Fruit fly (Drosophila melanogaster): ENCODE data around the gene Sytalpha.

The Sytalpha gene

dm6 chr2L:17591960-17592359 lies at the start of gene Sytalpha, which contains the start of gene CG6870:
Gene Sytalpha, plus strand, starts transcription at chr2L:17592260.
Gene CG6870, minus strand, starts transcription at chr2L:17592299.
- no peak for TF ChIP-seq dmrt93B (GFP tag; optimal IDR thresholded peaks at IDR 0.05)
- no peak for TF ChIP-seq Hnf4 (GFP tag; optimal IDR thresholded peaks at IDR 0.05)
- no peak for TF ChIP-seq Rel (GFP tag; optimal IDR thresholded peaks at IDR 0.05)
- TF ChIP-seq Rel (tag; optimal IDR thresholded peaks at IDR 0.05), result no peak
- no peak for TF ChIP-seq Vsx2 (GFP tag; optimal IDR thresholded peaks at IDR 0.05; ENCODE audit: partially characterized antibody)
- no peak for TF ChIP-seq foxo (GFP tag; optimal IDR thresholded peaks at IDR 0.05)
- no peak for TF ChIP-seq sage (GFP tag; optimal IDR thresholded peaks at IDR 0.05)
- TF ChIP-seq lola (GFP tag; optimal IDR thresholded peaks at IDR 0.05), result no peak
- no peak for TF ChIP-seq ey (GFP tag; optimal IDR thresholded peaks at IDR 0.05)
- TF ChIP-seq CG9705 (GFP tag; optimal IDR thresholded peaks at IDR 0.05), result no peak
- TF ChIP-seq usp (GFP tag; optimal IDR thresholded peaks at IDR 0.05), result no peak
- TF ChIP-seq Hr83 (GFP tag; optimal IDR thresholded peaks at IDR 0.05; ENCODE audit: poor library complexity, severe bottlenecking), result no peak
- TF ChIP-seq HLH106 (tag; optimal IDR thresholded peaks at IDR 0.05), result no peak
- TF ChIP-seq Myc (optimal IDR thresholded peaks at IDR 0.05), result no peak
- no peak for TF ChIP-seq Dfd (GFP tag; optimal IDR thresholded peaks at IDR 0.05)
- no peak for TF ChIP-seq Mio (GFP tag; optimal IDR thresholded peaks at IDR 0.05)
- TF ChIP-seq rgr (GFP tag; optimal IDR thresholded peaks at IDR 0.05), result no peak
- TF ChIP-seq Sp1 (GFP tag; optimal IDR thresholded peaks at IDR 0.05), result no peak
- no peak for TF ChIP-seq GATAd (GFP tag; optimal IDR thresholded peaks at IDR 0.05)
- no peak for TF ChIP-seq dl (GFP tag; optimal IDR thresholded peaks at IDR 0.05; ENCODE audit: insufficient read depth in 1 of 2, partially characterized antibody in 2 of 2)
- no peak for TF ChIP-seq woc (GFP tag; optimal IDR thresholded peaks at IDR 0.05)

dm6 chr2L:17542661-17543278 lies 49.3 kb upstream of the Sytalpha start:
- no peak for TF ChIP-seq Hnf4 (GFP tag; optimal IDR thresholded peaks at IDR 0.05)
- no peak for TF ChIP-seq foxo (GFP tag; optimal IDR thresholded peaks at IDR 0.05)
- no peak for TF ChIP-seq Rel (GFP tag; optimal IDR thresholded peaks at IDR 0.05)
- no peak for TF ChIP-seq Rel (tag; optimal IDR thresholded peaks at IDR 0.05)
- no peak for TF ChIP-seq Vsx2 (GFP tag; optimal IDR thresholded peaks at IDR 0.05; ENCODE audit: partially characterized antibody)
- TF ChIP-seq GATAd (GFP tag; optimal IDR thresholded peaks at IDR 0.05), result no peak
- TF ChIP-seq sage (GFP tag; optimal IDR thresholded peaks at IDR 0.05), result no peak
- TF ChIP-seq CG9705 (GFP tag; optimal IDR thresholded peaks at IDR 0.05), result no peak
- TF ChIP-seq tai (GFP tag; optimal IDR thresholded peaks at IDR 0.05), result no peak
- no peak for TF ChIP-seq Dif (GFP tag; optimal IDR thresholded peaks at IDR 0.05; ENCODE audit: partially characterized antibody)
- TF ChIP-seq HLH106 (tag; optimal IDR thresholded peaks at IDR 0.05), result no peak

dm6 chr2L:17555665-17556064 lies 36.4 kb upstream of the Sytalpha start, which contains the start of gene CG7094:
Gene CG7094, minus strand, starts transcription at chr2L:17555765.
- no peak for TF ChIP-seq tai (GFP tag; optimal IDR thresholded peaks at IDR 0.05)

dm6 chr2L:17558111-17558773 lies 33.8 kb upstream of the Sytalpha start:
- TF ChIP-seq CG9705 (GFP tag; optimal IDR thresholded peaks at IDR 0.05) (no peak), h (GFP tag; optimal IDR thresholded peaks at IDR 0.05) (no peak), brk (GFP tag; optimal IDR thresholded peaks at IDR 0.05) (no peak), lola (GFP tag; optimal IDR thresholded peaks at IDR 0.05) (no peak), HLH106 (tag; optimal IDR thresholded peaks at IDR 0.05) (peak; percentile 13), Sp1 (GFP tag; optimal IDR thresholded peaks at IDR 0.05) (peak; percentile 33)

dm6 chr2L:17559275-17559674 lies 32.8 kb upstream of the Sytalpha start:
- TF ChIP-seq jim (GFP tag; optimal IDR thresholded peaks at IDR 0.05), result no peak
- peak; percentile 18 for TF ChIP-seq Dfd (GFP tag; optimal IDR thresholded peaks at IDR 0.05)
- TF ChIP-seq Sp1 (GFP tag; optimal IDR thresholded peaks at IDR 0.05), result no peak
- no peak for TF ChIP-seq HLH106 (tag; optimal IDR thresholded peaks at IDR 0.05)
- no peak for TF ChIP-seq Hr83 (GFP tag; optimal IDR thresholded peaks at IDR 0.05; ENCODE audit: poor library complexity, severe bottlenecking)
- no peak for TF ChIP-seq usp (GFP tag; optimal IDR thresholded peaks at IDR 0.05)
